Fruit fly (Drosophila melanogaster): Measurements from ENCODE around the gene CG8997.

Gene CG8997

DNA sequence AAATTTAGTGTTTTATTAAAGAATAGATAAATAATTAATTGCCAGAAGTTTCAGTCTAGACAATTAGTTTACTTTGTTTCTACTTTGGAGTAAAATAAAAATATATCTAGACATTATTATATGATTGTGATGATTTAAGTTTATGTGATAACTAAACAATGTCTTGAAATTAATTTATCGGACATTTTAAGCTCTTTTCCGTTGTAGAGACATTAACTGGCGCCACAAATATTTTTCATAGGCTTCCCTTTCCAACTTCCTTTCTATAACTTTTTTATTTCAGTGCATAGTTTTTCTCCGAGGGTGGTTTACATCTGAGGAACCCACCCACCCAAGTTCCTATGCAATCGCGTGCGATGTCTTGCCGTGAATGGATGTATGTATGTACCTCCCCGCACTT lies 31.6 kb upstream of the CG8997 start (continued):
- no peak for TF ChIP-seq gce (GFP tag; IDR thresholded peaks at IDR 0.05)
- TF ChIP-seq fd64A (GFP tag; optimal IDR thresholded peaks at IDR 0.05) = no peak
- peak; percentile 62 for TF ChIP-seq CG31441 (GFP tag; IDR thresholded peaks at IDR 0.05)
- peak in 1 of 3 experiments; percentile 75 for TF ChIP-seq lola (GFP tag; optimal IDR thresholded peaks at IDR 0.05)
- no peak for TF ChIP-seq CG3726 (GFP tag; IDR thresholded peaks at IDR 0.05)
- peak; percentile 4 for TF ChIP-seq CG18599 (GFP tag; optimal IDR thresholded peaks at IDR 0.05)
- no peak for TF ChIP-seq inv (GFP tag; IDR thresholded peaks at IDR 0.05; ENCODE audit: partially characterized antibody)
- TF ChIP-seq chn (GFP tag; optimal IDR thresholded peaks at IDR 0.05) = no peak
- no peak for TF ChIP-seq CG2199 (GFP tag; IDR thresholded peaks at IDR 0.05)
- TF ChIP-seq Fer1 (GFP tag; optimal IDR thresholded peaks at IDR 0.05) = peak; percentile 10
- peak; percentile 16 for TF ChIP-seq CG12659 (GFP tag; optimal IDR thresholded peaks at IDR 0.05)
- TF ChIP-seq CG34376 (GFP tag; optimal IDR thresholded peaks at IDR 0.05) = no peak
- peak; percentile 25 for TF ChIP-seq Xbp1 (GFP tag; optimal IDR thresholded peaks at IDR 0.05)
- peak; percentile 60 for TF ChIP-seq Oli (tag; optimal IDR thresholded peaks at IDR 0.05)
- TF ChIP-seq CG17361 (GFP tag; IDR thresholded peaks at IDR 0.05) = peak; percentile 76
- TF ChIP-seq CG33557 (GFP tag; optimal IDR thresholded peaks at IDR 0.05) = peak; percentile 37
- no peak for TF ChIP-seq sob (GFP tag; IDR thresholded peaks at IDR 0.05)
- peak; percentile 29 for TF ChIP-seq nerfin-1 (tag; optimal IDR thresholded peaks at IDR 0.05)
- TF ChIP-seq CG9932 (GFP tag; IDR thresholded peaks at IDR 0.05) = no peak
- TF ChIP-seq CG31224 (GFP tag; IDR thresholded peaks at IDR 0.05) = no peak
- TF ChIP-seq vnd (GFP tag; IDR thresholded peaks at IDR 0.05; ENCODE audit: partially characterized antibody) = no peak
- no peak for TF ChIP-seq CG12769 (tag; optimal IDR thresholded peaks at IDR 0.05)
- TF ChIP-seq unpg (GFP tag; optimal IDR thresholded peaks at IDR 0.05) = peak; percentile 42
- no peak for TF ChIP-seq Scr (GFP tag; IDR thresholded peaks at IDR 0.05; ENCODE audit: partially characterized antibody)
- TF ChIP-seq CG10979 (tag; optimal IDR thresholded peaks at IDR 0.05) = peak; percentile 57
- no peak for TF ChIP-seq CG8089 (GFP tag; optimal IDR thresholded peaks at IDR 0.05)
- TF ChIP-seq ewg (GFP tag; optimal IDR thresholded peaks at IDR 0.05) = peak; percentile 10
- no peak for TF ChIP-seq B-H2 (GFP tag; optimal IDR thresholded peaks at IDR 0.05)
- TF ChIP-seq Rx (GFP tag; IDR thresholded peaks at IDR 0.05) = no peak
- no peak for TF ChIP-seq CG14441 (GFP tag; IDR thresholded peaks at IDR 0.05)
- TF ChIP-seq fd102C (GFP tag; optimal IDR thresholded peaks at IDR 0.05) = no peak
- no peak for TF ChIP-seq disco-r (GFP tag; optimal IDR thresholded peaks at IDR 0.05)
- TF ChIP-seq Abd-B (GFP tag; optimal IDR thresholded peaks at IDR 0.05) = peak; percentile 3
- peak; percentile 70 for TF ChIP-seq pros (GFP tag; optimal IDR thresholded peaks at IDR 0.05)
- TF ChIP-seq lab (GFP tag; optimal IDR thresholded peaks at IDR 0.05) = peak; percentile 18
- TF ChIP-seq CG17829 (tag; optimal IDR thresholded peaks at IDR 0.05) = peak; percentile 35
- TF ChIP-seq Dad (GFP tag; optimal IDR thresholded peaks at IDR 0.05) = no peak
- peak; percentile 61 for TF ChIP-seq CG7839 (tag; optimal IDR thresholded peaks at IDR 0.05)
- TF ChIP-seq fru (optimal IDR thresholded peaks at IDR 0.05) = no peak
- TF ChIP-seq CG6175 (GFP tag; IDR thresholded peaks at IDR 0.05) = no peak
- TF ChIP-seq MESR4 (GFP tag; optimal IDR thresholded peaks at IDR 0.05) = no peak
- TF ChIP-seq run (tag; optimal IDR thresholded peaks at IDR 0.05) = no peak
- TF ChIP-seq CG2120 (GFP tag; optimal IDR thresholded peaks at IDR 0.05) = no peak
- TF ChIP-seq bsh (GFP tag; optimal IDR thresholded peaks at IDR 0.05) = peak in 1 of 2 experiments; percentile 66
- TF ChIP-seq aop (GFP tag; IDR thresholded peaks at IDR 0.05) = no peak
- TF ChIP-seq CG11504 (tag; optimal IDR thresholded peaks at IDR 0.05) = peak; percentile 73
- no peak for TF ChIP-seq CG11093 (GFP tag; IDR thresholded peaks at IDR 0.05)
- no peak for TF ChIP-seq Stat92E (GFP tag; optimal IDR thresholded peaks at IDR 0.05)
- TF ChIP-seq twi (tag; optimal IDR thresholded peaks at IDR 0.05) = peak; percentile 18
- no peak for TF ChIP-seq en (GFP tag; optimal IDR thresholded peaks at IDR 0.05)
